Worm (Caenorhabditis elegans): Measurements from ENCODE around the gene bath-44.
A peak's percentile ranks its signal among the peaks of the same experiment; 100 is the strongest.

- TF ChIP-seq elt-2 (tag; optimal IDR thresholded peaks at IDR 0.05) (peak; percentile 73), nhr-25 (tag; optimal IDR thresholded peaks at IDR 0.05) (no peak), nhr-237 (tag; optimal IDR thresholded peaks at IDR 0.05) (no peak), aly-2 (tag; optimal IDR thresholded peaks at IDR 0.05) (no peak), ama-1 (optimal IDR thresholded peaks at IDR 0.05) (no peak), mml-1 (tag; optimal IDR thresholded peaks at IDR 0.05) (no peak), zag-1 (tag; optimal IDR thresholded peaks at IDR 0.05) (no peak), ZK546.5 (tag; optimal IDR thresholded peaks at IDR 0.05) (no peak)
Measured at ce11 chrII:7420157-7420556, 25.4 kb downstream of the bath-44 start.
